Worm (Caenorhabditis elegans): ENCODE measurements around the gene C05C8.1.

ce11 chrV:7248227-7248953, 8.8 kb downstream of the C05C8.1 start:
- TF ChIP-seq nhr-12 (tag; optimal IDR thresholded peaks at IDR 0.05) (no peak), nhr-76 (tag; optimal IDR thresholded peaks at IDR 0.05) (no peak), ces-1 (GFP tag; optimal IDR thresholded peaks at IDR 0.05) (no peak), blmp-1 (tag; optimal IDR thresholded peaks at IDR 0.05) (no peak), zip-8 (tag; optimal IDR thresholded peaks at IDR 0.05) (no peak), snpc-4 (tag; optimal IDR thresholded peaks at IDR 0.05) (no peak), unc-120 (tag; optimal IDR thresholded peaks at IDR 0.05; ENCODE audit: poor library complexity, severe bottlenecking) (no peak), ztf-11 (tag; optimal IDR thresholded peaks at IDR 0.05) (no peak), lsy-2 (tag; optimal IDR thresholded peaks at IDR 0.05) (no peak), unc-39 (tag; optimal IDR thresholded peaks at IDR 0.05) (no peak), nhr-28 (tag; optimal IDR thresholded peaks at IDR 0.05) (no peak), unc-62 (GFP tag; optimal IDR thresholded peaks at IDR 0.05) (no peak), sptf-1 (tag; optimal IDR thresholded peaks at IDR 0.05) (no peak)

Data from whole organism, mixed stage, embryonic.